Fruit fly (Drosophila melanogaster) whole organism, prepupa: Measurements from ENCODE around the gene tsh.

ENCODE experiments used
- Blimp-1 ChIP-seq: fragments of 200-800 bp; sonication (Bioruptor generic); optimal IDR thresholded peaks from 3 replicates; lab custom pipeline; 2017; ENCODE audit warnings: missing biosample characterization, missing genetic modification characterization, mild to moderate bottlenecking, moderate library complexity, missing genetic modification reagents
- CG10631 ChIP-seq: fragments of 200-800 bp; sonication (Bioruptor generic); optimal IDR thresholded peaks from 2 replicates; lab custom pipeline; 2016; ENCODE audit warnings: missing biosample characterization, missing genetic modification characterization
- CG10669 ChIP-seq: fragments of 200-800 bp; sonication (Bioruptor generic); optimal IDR thresholded peaks from 3 replicates; lab custom pipeline; 2018; ENCODE audit warnings: missing biosample characterization, mild to moderate bottlenecking, missing genetic modification characterization, moderate library complexity
- CG11294 ChIP-seq: fragments of 200-800 bp; sonication (Bioruptor generic); IDR thresholded peaks from 2 replicates; pipeline ENCODE4 v1.3.6; 2022; ENCODE audit warnings: missing biosample characterization, missing genetic modification characterization
- CG11762 ChIP-seq: fragments of 200-800 bp; sonication (Bioruptor generic); optimal IDR thresholded peaks from 3 replicates; lab custom pipeline; 2016; ENCODE audit warnings: missing biosample characterization, missing genetic modification characterization; ENCODE audit not compliant: insufficient read depth
- CG1621 ChIP-seq: fragments of 200-800 bp; sonication (Bioruptor generic); optimal IDR thresholded peaks from 3 replicates; lab custom pipeline; 2018; ENCODE audit warnings: missing biosample characterization, mild to moderate bottlenecking, missing genetic modification characterization
- CG3032 ChIP-seq: fragments of 200-800 bp; optimal IDR thresholded peaks from 2 replicates; lab custom pipeline; 2019; ENCODE audit warnings: missing biosample characterization, mild to moderate bottlenecking, missing genetic modification characterization, moderate library complexity
- CG31627 ChIP-seq: fragments of 200-800 bp; sonication (Bioruptor generic); optimal IDR thresholded peaks from 3 replicates; lab custom pipeline; 2016; ENCODE audit warnings: missing biosample characterization, missing genetic modification characterization
- CG3919 ChIP-seq: fragments of 200-800 bp; sonication (Bioruptor generic); optimal IDR thresholded peaks from 3 replicates; lab custom pipeline; 2016; ENCODE audit warnings: missing biosample characterization, missing genetic modification characterization
- CG6163 ChIP-seq: fragments of 200-800 bp; sonication (Bioruptor generic); IDR thresholded peaks from 3 replicates; pipeline ENCODE4 v1.3.6; 2022; ENCODE audit warnings: missing biosample characterization, missing genetic modification characterization
- CG6276 ChIP-seq: fragments of 200-800 bp; sonication (Bioruptor generic); optimal IDR thresholded peaks from 2 replicates; lab custom pipeline; 2017; ENCODE audit warnings: missing biosample characterization, mild to moderate bottlenecking, missing genetic modification characterization
- CG6792 ChIP-seq: fragments of 200-800 bp; sonication (Bioruptor generic); optimal IDR thresholded peaks from 3 replicates; lab custom pipeline; 2016; ENCODE audit warnings: missing biosample characterization, missing genetic modification characterization
- CG6808 ChIP-seq: fragments of 200-800 bp; sonication (Bioruptor generic); optimal IDR thresholded peaks from 3 replicates; lab custom pipeline; 2017; ENCODE audit warnings: missing biosample characterization, missing genetic modification characterization, mild to moderate bottlenecking, moderate library complexity, missing genetic modification reagents
- CG6854 ChIP-seq: fragments of 200-800 bp; sonication (Bioruptor generic); optimal IDR thresholded peaks from 2 replicates; lab custom pipeline; 2017; ENCODE audit warnings: missing biosample characterization, mild to moderate bottlenecking, missing genetic modification characterization
- CG8319 ChIP-seq: fragments of 200-800 bp; sonication (Bioruptor generic); optimal IDR thresholded peaks from 3 replicates; lab custom pipeline; 2016; ENCODE audit warnings: missing biosample characterization, missing genetic modification characterization
- CG9139 ChIP-seq: fragments of 200-800 bp; sonication (Bioruptor generic); optimal IDR thresholded peaks from 3 replicates; lab custom pipeline; 2017; ENCODE audit warnings: missing biosample characterization, mild to moderate bottlenecking, missing genetic modification characterization
- Eip75B ChIP-seq: fragments of 200-800 bp; sonication (Bioruptor generic); optimal IDR thresholded peaks from 3 replicates; lab custom pipeline; 2016; ENCODE audit warnings: missing biosample characterization, missing genetic modification characterization
- Eip78C ChIP-seq: fragments of 200-800 bp; sonication (Bioruptor generic); peaks from one replicate; lab custom pipeline; 2016; ENCODE audit warnings: missing biosample characterization, missing genetic modification characterization
- Eip93F ChIP-seq: fragments of 200-800 bp; sonication (Bioruptor generic); optimal IDR thresholded peaks from 2 replicates; lab custom pipeline; 2016; ENCODE audit warnings: missing biosample characterization, mild to moderate bottlenecking, missing genetic modification characterization
- Ets21C ChIP-seq: fragments of 200-800 bp; sonication (Bioruptor generic); optimal IDR thresholded peaks from 3 replicates; lab custom pipeline; 2016; ENCODE audit warnings: missing biosample characterization, missing genetic modification characterization
- Gug ChIP-seq: fragments of 200-800 bp; sonication (Bioruptor generic); IDR thresholded peaks from 2 replicates; pipeline ENCODE4 v1.3.6; 2022; ENCODE audit warnings: missing biosample characterization, missing genetic modification characterization
- Hr38 ChIP-seq: sonication (Bioruptor generic); optimal IDR thresholded peaks from 2 replicates; lab custom pipeline; 2016; ENCODE audit warnings: missing biosample characterization, missing genetic modification characterization
- Hr39 ChIP-seq: fragments of 200-800 bp; sonication (Bioruptor generic); optimal IDR thresholded peaks from 2 replicates; lab custom pipeline; 2016; ENCODE audit warnings: missing biosample characterization, missing genetic modification characterization
- Lpt ChIP-seq: fragments of 200-800 bp; sonication (Bioruptor generic); optimal IDR thresholded peaks from 3 replicates; lab custom pipeline; 2016; ENCODE audit warnings: missing biosample characterization, missing genetic modification characterization
- OdsH ChIP-seq: fragments of 200-800 bp; sonication (Bioruptor generic); optimal IDR thresholded peaks from 3 replicates; lab custom pipeline; 2016; ENCODE audit warnings: missing biosample characterization, missing genetic modification characterization
- Smox ChIP-seq: fragments of 200-800 bp; sonication (Bioruptor generic); optimal IDR thresholded peaks from 3 replicates; lab custom pipeline; 2016; ENCODE audit warnings: missing biosample characterization, missing genetic modification characterization
- Sox102F ChIP-seq: fragments of 200-800 bp; sonication (Bioruptor generic); optimal IDR thresholded peaks from 2 replicates; lab custom pipeline; 2016; ENCODE audit warnings: missing biosample characterization, mild to moderate bottlenecking, missing genetic modification characterization
- Sox14 ChIP-seq: fragments of 200-800 bp; sonication (Bioruptor generic); optimal IDR thresholded peaks from 3 replicates; lab custom pipeline; 2016; ENCODE audit warnings: missing biosample characterization, missing genetic modification characterization
- Sox15 ChIP-seq: fragments of 200-800 bp; sonication (Bioruptor generic); optimal IDR thresholded peaks from 3 replicates; lab custom pipeline; 2016; ENCODE audit warnings: missing biosample characterization, missing genetic modification characterization
- acj6 ChIP-seq: fragments of 200-800 bp; sonication (Bioruptor generic); optimal IDR thresholded peaks from 3 replicates; lab custom pipeline; 2016; ENCODE audit warnings: missing biosample characterization, missing genetic modification characterization
- dac ChIP-seq: fragments of 200-800 bp; sonication (Bioruptor generic); optimal IDR thresholded peaks from 2 replicates; lab custom pipeline; 2017; ENCODE audit warnings: missing biosample characterization, mild to moderate bottlenecking, missing genetic modification characterization
- dsx ChIP-seq: fragments of 200-800 bp; optimal IDR thresholded peaks from 3 replicates; lab custom pipeline; 2019; ENCODE audit warnings: missing biosample characterization, mild to moderate bottlenecking, missing genetic modification characterization, moderate library complexity; ENCODE audit not compliant: poor library complexity, severe bottlenecking
- eg ChIP-seq: fragments of 200-800 bp; sonication (Bioruptor generic); IDR thresholded peaks from 3 replicates; pipeline ENCODE4 v1.3.6; 2022; ENCODE audit warnings: missing biosample characterization, missing genetic modification characterization
- esn ChIP-seq: fragments of 200-800 bp; sonication (Bioruptor generic); optimal IDR thresholded peaks from 2 replicates; lab custom pipeline; 2016; ENCODE audit warnings: missing biosample characterization, mild to moderate bottlenecking, missing genetic modification characterization, moderate library complexity
- fd59A ChIP-seq: fragments of 200-800 bp; sonication (Bioruptor generic); optimal IDR thresholded peaks from 2 replicates; lab custom pipeline; 2017; ENCODE audit warnings: missing biosample characterization, mild to moderate bottlenecking, missing genetic modification characterization, missing genetic modification reagents
- fd85E ChIP-seq: fragments of 200-800 bp; sonication (Bioruptor generic); optimal IDR thresholded peaks from 3 replicates; lab custom pipeline; 2016; ENCODE audit warnings: missing biosample characterization, missing genetic modification characterization
- fkh ChIP-seq: fragments of 200-800 bp; sonication (Bioruptor generic); optimal IDR thresholded peaks from 3 replicates; lab custom pipeline; 2017; ENCODE audit warnings: missing biosample characterization, mild to moderate bottlenecking, missing genetic modification characterization, moderate library complexity
- lz ChIP-seq: fragments of 200-800 bp; sonication (Bioruptor generic); optimal IDR thresholded peaks from 3 replicates; lab custom pipeline; 2016; ENCODE audit warnings: missing biosample characterization, missing genetic modification characterization
- salr ChIP-seq, 2 experiments: fragments of 200-800 bp; sonication (Bioruptor generic); optimal IDR thresholded peaks; 3 replicates each; lab custom pipeline; 2016 to 2018; ENCODE audit warnings: missing biosample characterization in 2 of 2, missing genetic modification characterization in 2 of 2, mild to moderate bottlenecking in 1 of 2
- spab ChIP-seq: fragments of 200-800 bp; sonication (Bioruptor generic); optimal IDR thresholded peaks from 2 replicates; lab custom pipeline; 2017; ENCODE audit warnings: missing biosample characterization, mild to moderate bottlenecking, missing genetic modification characterization, missing genetic modification reagents
- ss ChIP-seq, 2 experiments: fragments of 200-800 bp; sonication (Bioruptor generic); optimal IDR thresholded peaks; 2 replicates in 1 of 2; 3 replicates in 1 of 2; lab custom pipeline; 2017 to 2018; ENCODE audit warnings: mild to moderate bottlenecking in 2 of 2, missing biosample characterization in 2 of 2, missing genetic modification characterization in 2 of 2, moderate library complexity in 1 of 2
- svp ChIP-seq: fragments of 200-800 bp; sonication (Bioruptor generic); peaks from one replicate; lab custom pipeline; 2016; ENCODE audit warnings: missing biosample characterization, missing genetic modification characterization
- vri ChIP-seq: fragments of 200-800 bp; sonication (Bioruptor generic); optimal IDR thresholded peaks from 3 replicates; lab custom pipeline; 2016; ENCODE audit warnings: missing biosample characterization, mild to moderate bottlenecking, missing genetic modification characterization

Gene tsh

DNA sequence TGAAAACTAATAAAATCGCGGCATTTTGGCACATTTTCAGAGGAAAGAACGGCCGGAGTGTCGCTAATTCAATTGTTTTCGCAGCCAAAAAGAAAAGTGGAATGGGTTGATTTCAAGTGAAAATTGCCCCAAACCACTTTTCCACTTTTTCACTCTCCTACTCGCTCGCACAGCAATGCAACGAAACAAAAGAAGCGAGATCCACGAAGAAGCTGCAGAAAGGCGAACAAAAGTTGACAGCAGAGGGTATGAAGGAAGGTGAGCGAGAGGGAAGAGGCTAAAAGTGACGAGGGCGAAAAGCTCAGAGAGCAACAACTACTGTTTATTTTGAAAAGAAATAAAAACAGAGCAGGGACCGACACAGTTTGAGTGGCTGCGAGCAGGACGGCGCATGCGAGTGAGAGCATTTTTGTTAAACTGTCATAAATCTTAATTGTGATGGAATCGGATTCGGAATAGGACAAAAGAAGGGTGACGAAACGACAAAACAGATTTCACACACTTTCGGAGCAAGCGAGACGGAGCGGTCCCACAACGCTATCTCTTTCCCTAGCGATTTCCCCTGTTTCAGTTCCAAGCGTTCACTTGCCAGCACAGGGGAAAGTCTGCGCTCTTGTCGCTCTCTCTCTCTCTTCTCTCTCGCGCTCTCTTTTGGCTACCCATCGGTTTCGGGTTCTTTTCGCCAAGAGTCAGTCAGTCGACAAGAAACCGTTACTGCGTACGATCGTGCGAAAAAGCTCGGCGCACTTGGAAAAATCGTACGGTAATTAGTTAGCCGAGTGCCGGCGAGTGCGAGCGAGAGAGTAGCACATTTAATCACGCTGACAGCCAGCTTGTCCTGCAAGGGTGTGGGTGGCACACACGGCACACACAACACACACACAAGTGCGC is at the start of gene tsh:
Gene tsh (plus strand): TSS at position 694 of the 891 bp plus-strand sequence.
- TF ChIP-seq dac (GFP tag; lab: Kevin White, UChicago) (no peak), CG9139 (GFP tag; lab: Kevin White, UChicago) (no peak), Sox14 (GFP tag; lab: Kevin White, UChicago) (peak; percentile 1), CG1621 (tag; lab: Kevin White, UChicago) (no peak), Eip78C (peak; percentile 52), fkh (peak; percentile 33)

- TF ChIP-seq acj6 (GFP tag; lab: Kevin White, UChicago) (no peak), CG11762 (GFP tag; lab: Kevin White, UChicago) (no peak), Gug (no peak), Eip75B (no peak), Ets21C (GFP tag; lab: Kevin White, UChicago) (no peak), Eip78C (no peak), Sox14 (GFP tag; lab: Kevin White, UChicago) (no peak), CG6276 (no peak), Hr38 (GFP tag; lab: Kevin White, UChicago) (no peak), CG6163 (GFP tag; lab: Robert Waterston, UW) (no peak), CG9139 (GFP tag; lab: Kevin White, UChicago) (no peak), Smox (no peak), CG10669 (GFP tag; lab: Kevin White, UChicago) (no peak), CG11294 (no peak), dsx (GFP tag; lab: Kevin White, UChicago) (no peak), CG8319 (no peak), Sox15 (no peak), Lpt (no peak), Hr39 (GFP tag; lab: Kevin White, UChicago) (no peak)
- TF ChIP-seq, all 60 proteins: peak for 0
Observed at dm6 chr2L:21783965-21784364, 44.4 kb upstream of the tsh start, which contains the start of gene CG11630. TSS of gene CG11630 (minus strand) at chr2L:21784065.

dm6 chr2L:21784790-21785425 is 43.5 kb upstream of the tsh start:
- no peak for TF ChIP-seq esn
- no peak for TF ChIP-seq CG8319
- TF ChIP-seq Eip93F = no peak
- TF ChIP-seq CG3919 = peak; percentile 6
- peak; percentile 6 for TF ChIP-seq CG6808
- TF ChIP-seq vri (GFP tag; lab: Kevin White, UChicago) = no peak
- no peak for TF ChIP-seq CG6276
- no peak for TF ChIP-seq eg (GFP tag; lab: Robert Waterston, UW)
- TF ChIP-seq CG1621 (tag; lab: Kevin White, UChicago) = no peak
- TF ChIP-seq CG6792 = no peak
- no peak for TF ChIP-seq CG3032 (tag; lab: Kevin White, UChicago)
- TF ChIP-seq Gug = no peak
- no peak for TF ChIP-seq CG10669 (GFP tag; lab: Kevin White, UChicago)
- no peak for TF ChIP-seq Hr38 (GFP tag; lab: Kevin White, UChicago)
- no peak for TF ChIP-seq OdsH (GFP tag; lab: Kevin White, UChicago)
- peak; percentile 5 for TF ChIP-seq CG10631 (GFP tag; lab: Kevin White, UChicago)
- TF ChIP-seq CG6854 (GFP tag; lab: Kevin White, UChicago) = no peak
- no peak for TF ChIP-seq CG11762 (GFP tag; lab: Kevin White, UChicago)
- TF ChIP-seq ss (GFP tag; optimal IDR thresholded peaks at IDR 0.05; lab: Kevin White, UChicago) = peak in 1 of 2 experiments; percentile 4
- no peak for TF ChIP-seq Blimp-1 (GFP tag; lab: Kevin White, UChicago)
- TF ChIP-seq CG31627 (GFP tag; lab: Kevin White, UChicago) = no peak
- no peak for TF ChIP-seq spab (GFP tag; lab: Kevin White, UChicago)
- TF ChIP-seq svp (GFP tag; lab: Kevin White, UChicago) = peak; percentile 57
- no peak for TF ChIP-seq CG6163 (GFP tag; lab: Robert Waterston, UW)
- TF ChIP-seq fd59A (GFP tag; lab: Kevin White, UChicago) = peak; percentile 29
- no peak for TF ChIP-seq Hr39 (GFP tag; lab: Kevin White, UChicago)
- TF ChIP-seq CG9139 (GFP tag; lab: Kevin White, UChicago) = no peak
- peak; percentile 77 for TF ChIP-seq Eip78C
- no peak for TF ChIP-seq lz (GFP tag; lab: Kevin White, UChicago)
- TF ChIP-seq Sox15 = no peak
- TF ChIP-seq fkh = no peak
- TF ChIP-seq fd85E (GFP tag; lab: Kevin White, UChicago) = no peak
- TF ChIP-seq Sox14 (GFP tag; lab: Kevin White, UChicago) = no peak
- no peak for TF ChIP-seq salr (GFP tag; optimal IDR thresholded peaks at IDR 0.05; lab: Kevin White, UChicago)
- no peak for TF ChIP-seq Sox102F
